Fruit fly (Drosophila melanogaster): Measurements from ENCODE around the gene CG17806.

The CG17806 gene

DNA sequence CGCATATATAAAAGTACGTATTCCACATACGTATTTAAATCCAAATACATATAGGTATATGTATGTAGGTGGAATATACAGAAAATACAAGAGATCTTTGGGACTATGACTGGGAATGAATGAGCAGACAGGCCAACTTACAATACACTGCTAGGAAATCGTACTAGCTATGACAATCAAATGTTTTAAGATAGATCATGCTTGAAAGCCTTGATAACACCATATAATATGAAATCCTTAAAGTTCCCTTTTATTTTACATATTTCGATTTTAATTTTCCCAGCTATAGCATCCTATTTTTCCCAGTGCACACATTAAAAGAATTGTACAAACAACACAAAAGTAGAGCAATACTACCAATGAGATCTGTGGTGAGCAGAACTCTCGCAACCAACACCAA lies 21.7 kb downstream of the CG17806 start (continued):
- TF ChIP-seq run (tag; optimal IDR thresholded peaks at IDR 0.05) (peak; percentile 75), unc-4 (GFP tag; IDR thresholded peaks at IDR 0.05; ENCODE audit: partially characterized antibody) (no peak), CG13624 (GFP tag; optimal IDR thresholded peaks at IDR 0.05) (peak; percentile 92), lov (optimal IDR thresholded peaks at IDR 0.05) (no peak), lov (GFP tag; IDR thresholded peaks at IDR 0.05) (peak; percentile 74; the same call in 1 of the 3 replicates), Mrtf (GFP tag; IDR thresholded peaks at IDR 0.05) (peak; percentile 77), CG1602 (GFP tag; optimal IDR thresholded peaks at IDR 0.05) (peak; percentile 55), Opbp (GFP tag; IDR thresholded peaks at IDR 0.05; ENCODE audit: partially characterized antibody) (no peak), D19B (GFP tag; optimal IDR thresholded peaks at IDR 0.05) (peak; percentile 31), CG9797 (GFP tag; optimal IDR thresholded peaks at IDR 0.05) (no peak), CG10654 (GFP tag; optimal IDR thresholded peaks at IDR 0.05) (peak; percentile 64), tgo (GFP tag; IDR thresholded peaks at IDR 0.05) (peak; percentile 90), gsb-n (tag; optimal IDR thresholded peaks at IDR 0.05) (peak; percentile 62), Oaz (GFP tag; IDR thresholded peaks at IDR 0.05) (peak; percentile 72), CG12942 (GFP tag; optimal IDR thresholded peaks at IDR 0.05) (peak; percentile 52), pnt (GFP tag; optimal IDR thresholded peaks at IDR 0.05) (peak; percentile 83), toy (GFP tag; IDR thresholded peaks at IDR 0.05) (peak; percentile 48; the same call in 1 of the 2 replicates), CG10462 (GFP tag; optimal IDR thresholded peaks at IDR 0.05) (peak; percentile 55), CG18011 (GFP tag; optimal IDR thresholded peaks at IDR 0.05) (peak; percentile 8), tap (tag; optimal IDR thresholded peaks at IDR 0.05) (peak; percentile 86), CG9817 (tag; optimal IDR thresholded peaks at IDR 0.05) (peak; percentile 92), CG14050 (GFP tag; IDR thresholded peaks at IDR 0.05) (peak; percentile 74), CG14014 (GFP tag; IDR thresholded peaks at IDR 0.05) (peak; percentile 74), Ssrp (tag; optimal IDR thresholded peaks at IDR 0.05) (peak; percentile 68), CG8765 (GFP tag; IDR thresholded peaks at IDR 0.05) (no peak), crol (GFP tag; IDR thresholded peaks at IDR 0.05) (no peak), CG1832 (GFP tag; optimal IDR thresholded peaks at IDR 0.05) (no peak), sob (GFP tag; IDR thresholded peaks at IDR 0.05) (peak; percentile 88), Taf1 (GFP tag; IDR thresholded peaks at IDR 0.05) (peak; percentile 89), otp (GFP tag; IDR thresholded peaks at IDR 0.05) (peak; percentile 61; the same call in 1 of the 3 replicates), gcm2 (GFP tag; optimal IDR thresholded peaks at IDR 0.05) (peak; percentile 11), slbo (GFP tag; IDR thresholded peaks at IDR 0.05) (peak; percentile 86), stc (GFP tag; IDR thresholded peaks at IDR 0.05) (peak; percentile 83), CG11504 (tag; optimal IDR thresholded peaks at IDR 0.05) (peak; percentile 78), vnd (GFP tag; IDR thresholded peaks at IDR 0.05; ENCODE audit: partially characterized antibody) (no peak), ac (GFP tag; optimal IDR thresholded peaks at IDR 0.05) (no peak), NC2α (GFP tag; optimal IDR thresholded peaks at IDR 0.05) (no peak), crc (GFP tag; optimal IDR thresholded peaks at IDR 0.05) (peak; percentile 59), CG7963 (GFP tag; IDR thresholded peaks at IDR 0.05; ENCODE audit: partially characterized antibody) (no peak), knrl (GFP tag; IDR thresholded peaks at IDR 0.05; ENCODE audit: partially characterized antibody) (no peak), Neu2 (GFP tag; optimal IDR thresholded peaks at IDR 0.05; ENCODE audit: borderline replicate concordance) (no peak), CG15011 (GFP tag; optimal IDR thresholded peaks at IDR 0.05) (peak; percentile 43), bigmax (GFP tag; optimal IDR thresholded peaks at IDR 0.05) (no peak), CG17912 (GFP tag; optimal IDR thresholded peaks at IDR 0.05) (no peak), Ptx1 (GFP tag; IDR thresholded peaks at IDR 0.05) (peak; percentile 90), CG6765 (GFP tag; optimal IDR thresholded peaks at IDR 0.05) (peak; percentile 64), CG18764 (GFP tag; optimal IDR thresholded peaks at IDR 0.05) (peak; percentile 49), CG42726 (GFP tag; IDR thresholded peaks at IDR 0.05; ENCODE audit: partially characterized antibody) (no peak), CG8089 (GFP tag; optimal IDR thresholded peaks at IDR 0.05) (peak; percentile 40), ash1 (GFP tag; optimal IDR thresholded peaks at IDR 0.05) (no peak), CG11560 (tag; IDR thresholded peaks at IDR 0.05) (peak; percentile 64)
